Fruit fly (Drosophila melanogaster): ENCODE results near the gene tctn.

Gene tctn

dm6 chr2L:6124815-6125214, 5.6 kb downstream of the tctn start, which contains the start of gene Arpc4 (continued):
- TF ChIP-seq pan (optimal IDR thresholded peaks at IDR 0.05) (no peak), pan (GFP tag; optimal IDR thresholded peaks at IDR 0.05 in 1 of 2, IDR thresholded peaks at IDR 0.05 in 1 of 2) (no peak), CG6791 (GFP tag; IDR thresholded peaks at IDR 0.05; ENCODE audit: partially characterized antibody) (no peak), sima (GFP tag; optimal IDR thresholded peaks at IDR 0.05) (no peak), Scr (GFP tag; IDR thresholded peaks at IDR 0.05; ENCODE audit: partially characterized antibody) (no peak), CG3838 (GFP tag; optimal IDR thresholded peaks at IDR 0.05) (no peak), CG12299 (tag; optimal IDR thresholded peaks at IDR 0.05) (peak; percentile 6), GATAe (GFP tag; conservative IDR thresholded peaks at IDR 0.05) (no peak), pnt (GFP tag; optimal IDR thresholded peaks at IDR 0.05) (peak; percentile 38), HmgZ (tag; optimal IDR thresholded peaks at IDR 0.05) (peak; percentile 52), Hsf (GFP tag; optimal IDR thresholded peaks at IDR 0.05) (peak; percentile 36), crol (GFP tag; IDR thresholded peaks at IDR 0.05) (no peak), Dad (GFP tag; optimal IDR thresholded peaks at IDR 0.05) (peak; percentile 7), CG3407 (GFP tag; optimal IDR thresholded peaks at IDR 0.05) (no peak), cad (GFP tag; optimal IDR thresholded peaks at IDR 0.05) (no peak), CG10267 (tag; optimal IDR thresholded peaks at IDR 0.05) (peak; percentile 63), hbn (GFP tag; IDR thresholded peaks at IDR 0.05; ENCODE audit: partially characterized antibody) (no peak), dati (GFP tag; IDR thresholded peaks at IDR 0.05) (no peak), Hr78 (GFP tag; optimal IDR thresholded peaks at IDR 0.05) (no peak), BtbVII (GFP tag; optimal IDR thresholded peaks at IDR 0.05) (no peak), abd-A (tag; optimal IDR thresholded peaks at IDR 0.05) (no peak), ab (GFP tag; optimal IDR thresholded peaks at IDR 0.05) (no peak), oc (tag; optimal IDR thresholded peaks at IDR 0.05) (no peak), lbe (GFP tag; optimal IDR thresholded peaks at IDR 0.05) (no peak), CG31224 (GFP tag; IDR thresholded peaks at IDR 0.05) (no peak), CG12744 (GFP tag; optimal IDR thresholded peaks at IDR 0.05) (peak; percentile 2), nau (GFP tag; optimal IDR thresholded peaks at IDR 0.05) (no peak), Dip3 (GFP tag; optimal IDR thresholded peaks at IDR 0.05) (peak; percentile 11), cwo (GFP tag; optimal IDR thresholded peaks at IDR 0.05) (no peak), Atf3 (GFP tag; optimal IDR thresholded peaks at IDR 0.05) (no peak), B-H1 (GFP tag; IDR thresholded peaks at IDR 0.05) (no peak; the same call in 2 of the 3 replicates), pfk (GFP tag; optimal IDR thresholded peaks at IDR 0.05) (peak; percentile 93), Abd-B (GFP tag; optimal IDR thresholded peaks at IDR 0.05) (peak; percentile 15), CG9727 (GFP tag; optimal IDR thresholded peaks at IDR 0.05) (no peak), CG11398 (GFP tag; optimal IDR thresholded peaks at IDR 0.05) (peak; percentile 7), CG7963 (GFP tag; IDR thresholded peaks at IDR 0.05; ENCODE audit: partially characterized antibody) (no peak), CG5245 (GFP tag; optimal IDR thresholded peaks at IDR 0.05) (no peak), CHES-1-like (GFP tag; optimal IDR thresholded peaks at IDR 0.05) (peak; percentile 50), E2f1 (GFP tag; IDR thresholded peaks at IDR 0.05) (peak; percentile 60; the same call in 1 of the 2 replicates), insv (GFP tag; optimal IDR thresholded peaks at IDR 0.05) (no peak), jumu (GFP tag; optimal IDR thresholded peaks at IDR 0.05) (peak; percentile 33), Sox102F (GFP tag; optimal IDR thresholded peaks at IDR 0.05) (no peak), D19A (tag; optimal IDR thresholded peaks at IDR 0.05) (peak; percentile 10), CG17802 (tag; optimal IDR thresholded peaks at IDR 0.05) (no peak), sna (GFP tag; IDR thresholded peaks at IDR 0.05; ENCODE audit: partially characterized antibody) (no peak), Meics (GFP tag; optimal IDR thresholded peaks at IDR 0.05) (no peak), kay (GFP tag; optimal IDR thresholded peaks at IDR 0.05) (peak; percentile 57), esg (GFP tag; conservative IDR thresholded peaks at IDR 0.05) (peak; percentile 36; the same call in 1 of the 2 replicates), CG15696 (tag; optimal IDR thresholded peaks at IDR 0.05) (peak; percentile 22), CG7357 (GFP tag; IDR thresholded peaks at IDR 0.05) (no peak), CG6765 (GFP tag; optimal IDR thresholded peaks at IDR 0.05) (no peak)

All from whole organism, embryonic.